Worm (Caenorhabditis elegans): ENCODE results near the gene cyp-31A5.

DNA sequence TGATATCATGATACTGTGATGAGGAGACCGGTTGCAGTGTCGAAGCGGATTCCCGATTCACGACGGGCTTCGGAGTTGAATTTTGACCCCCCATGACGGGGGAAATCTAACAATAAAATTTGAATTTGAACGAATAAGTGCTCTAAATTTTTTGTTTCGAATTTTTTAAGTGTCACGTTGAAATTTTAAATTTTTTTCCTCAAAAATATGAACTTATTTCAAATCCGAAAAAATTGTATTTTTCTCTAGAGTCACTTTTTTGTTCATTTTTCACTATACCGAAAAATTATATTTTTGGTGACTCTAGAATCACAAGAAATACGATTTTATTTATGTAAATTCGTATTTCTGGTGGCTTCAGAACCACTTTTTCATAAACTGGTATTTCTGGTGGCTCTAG, 42.6 kb upstream of the cyp-31A5 start, which contains the start of gene W02A2.8:
- TF ChIP-seq klf-2 (GFP tag; conservative IDR thresholded peaks at IDR 0.05) = no peak
- no peak for TF ChIP-seq tab-1 (GFP tag; IDR thresholded peaks at IDR 0.05)
- no peak for TF ChIP-seq ztf-29 (GFP tag; IDR thresholded peaks at IDR 0.05)
- no peak for TF ChIP-seq ref-1 (GFP tag; conservative IDR thresholded peaks at IDR 0.05)
- no peak for TF ChIP-seq cog-1 (tag; optimal IDR thresholded peaks at IDR 0.05)
- TF ChIP-seq T22C8.4 (GFP tag; IDR thresholded peaks at IDR 0.05) = no peak
- TF ChIP-seq flt-1 (GFP tag; IDR thresholded peaks at IDR 0.05) = no peak
- TF ChIP-seq ztf-23 (GFP tag; IDR thresholded peaks at IDR 0.05) = no peak

Data from whole organism, midembryonic.